Fruit fly (Drosophila melanogaster) whole organism, embryonic: ENCODE results near the gene CG14684.

ENCODE experiments used
- B-H1 ChIP-seq: fragments of 200-800 bp; sonication (Bioruptor generic); IDR thresholded peaks from 3 replicates; pipeline ENCODE4 v1.3.6; 2022; ENCODE audit warnings: missing biosample characterization, missing genetic modification characterization
- B-H2 ChIP-seq: fragments of 200-800 bp; sonication (Bioruptor generic); optimal IDR thresholded peaks from 2 replicates; lab custom pipeline; 2018; ENCODE audit warnings: missing biosample characterization, mild to moderate bottlenecking, missing genetic modification characterization
- Blimp-1 ChIP-seq: fragments of 200-800 bp; sonication (Bioruptor generic); optimal IDR thresholded peaks from 3 replicates; lab custom pipeline; 2018; ENCODE audit warnings: missing biosample characterization, missing genetic modification characterization, mild to moderate bottlenecking, moderate library complexity, missing genetic modification reagents
- CG10366 ChIP-seq: fragments of 200-800 bp; sonication (Bioruptor generic); IDR thresholded peaks from 2 replicates; pipeline ENCODE4 v1.3.6; 2022; ENCODE audit warnings: missing biosample characterization, missing genetic modification characterization
- CG10431 ChIP-seq: fragments of 200-800 bp; sonication (Bioruptor generic); optimal IDR thresholded peaks from 3 replicates; lab custom pipeline; 2018; ENCODE audit warnings: missing biosample characterization, mild to moderate bottlenecking, missing genetic modification characterization
- CG10979 ChIP-seq: fragments of 200-800 bp; sonication (Bioruptor generic); optimal IDR thresholded peaks from 2 replicates; lab custom pipeline; 2018; ENCODE audit warnings: missing biosample characterization, mild to moderate bottlenecking, missing genetic modification characterization, moderate library complexity
- CG12236 ChIP-seq: fragments of 200-800 bp; sonication (Bioruptor generic); optimal IDR thresholded peaks from 2 replicates; lab custom pipeline; 2016; ENCODE audit warnings: missing biosample characterization, missing genetic modification characterization
- CG13123 ChIP-seq: fragments of 200-800 bp; sonication (Bioruptor generic); optimal IDR thresholded peaks from 2 replicates; lab custom pipeline; 2016; ENCODE audit warnings: missing biosample characterization, missing genetic modification characterization
- CG14050 ChIP-seq: fragments of 200-800 bp; sonication (Bioruptor generic); IDR thresholded peaks from 3 replicates; pipeline ENCODE4 v1.3.6; 2022; ENCODE audit warnings: missing biosample characterization, missing genetic modification characterization
- CG16813 ChIP-seq: fragments of 200-800 bp; sonication (Bioruptor generic); IDR thresholded peaks from 3 replicates; pipeline ENCODE4 v1.3.6; 2022; ENCODE audit warnings: missing biosample characterization, missing genetic modification characterization; ENCODE audit not compliant: partially characterized antibody
- CG16815 ChIP-seq: fragments of 200-800 bp; sonication (Bioruptor generic); optimal IDR thresholded peaks from 3 replicates; lab custom pipeline; 2017; ENCODE audit warnings: missing biosample characterization, mild to moderate bottlenecking, missing genetic modification characterization
- CG18599 ChIP-seq: fragments of 200-800 bp; sonication (Bioruptor generic); optimal IDR thresholded peaks from 3 replicates; lab custom pipeline; 2017; ENCODE audit warnings: missing biosample characterization, missing genetic modification characterization, mild to moderate bottlenecking, moderate library complexity, missing genetic modification reagents
- CG4404 ChIP-seq: fragments of 200-800 bp; sonication (Bioruptor generic); IDR thresholded peaks from 2 replicates; pipeline ENCODE4 v1.3.6; 2022; ENCODE audit warnings: missing biosample characterization, missing genetic modification characterization
- CG4854 ChIP-seq: fragments of 200-800 bp; sonication (Bioruptor generic); optimal IDR thresholded peaks from 2 replicates; lab custom pipeline; 2016; ENCODE audit warnings: missing biosample characterization, missing genetic modification characterization, inconsistent platforms
- CG6765 ChIP-seq: fragments of 200-800 bp; sonication (Bioruptor generic); optimal IDR thresholded peaks from 3 replicates; lab custom pipeline; 2017; ENCODE audit warnings: missing biosample characterization, mild to moderate bottlenecking, missing genetic modification characterization
- CG7357 ChIP-seq: fragments of 200-800 bp; sonication (Bioruptor generic); IDR thresholded peaks from 3 replicates; pipeline ENCODE4 v1.3.6; 2022; ENCODE audit warnings: missing biosample characterization, missing genetic modification characterization
- CG7963 ChIP-seq: fragments of 200-800 bp; sonication (Bioruptor generic); IDR thresholded peaks from 3 replicates; pipeline ENCODE4 v1.3.6; 2022; ENCODE audit warnings: missing biosample characterization, missing genetic modification characterization; ENCODE audit not compliant: partially characterized antibody
- CG8478 ChIP-seq: fragments of >200 bp; optimal IDR thresholded peaks from 2 replicates; lab custom pipeline; 2018
- CG8944 ChIP-seq: fragments of 200-800 bp; sonication (Bioruptor generic); optimal IDR thresholded peaks from 3 replicates; lab custom pipeline; 2016; ENCODE audit warnings: missing biosample characterization, missing genetic modification characterization
- CTCF ChIP-seq: fragments of 200-800 bp; sonication (Bioruptor generic); optimal IDR thresholded peaks from 2 replicates; lab custom pipeline; 2017; ENCODE audit warnings: missing biosample characterization, mild to moderate bottlenecking, missing genetic modification characterization, moderate library complexity
- CoRest ChIP-seq: fragments of 200-800 bp; sonication (Bioruptor generic); optimal IDR thresholded peaks from 3 replicates; lab custom pipeline; 2018; ENCODE audit warnings: missing biosample characterization, mild to moderate bottlenecking, missing genetic modification characterization, moderate library complexity
- Dbx ChIP-seq: fragments of 200-800 bp; sonication (Bioruptor generic); IDR thresholded peaks from 3 replicates; pipeline ENCODE4 v1.3.6; 2022; ENCODE audit warnings: missing biosample characterization, missing genetic modification characterization
- Dek ChIP-seq: fragments of 200-800 bp; sonication (Bioruptor generic); optimal IDR thresholded peaks from 3 replicates; lab custom pipeline; 2019; ENCODE audit warnings: missing biosample characterization, mild to moderate bottlenecking, missing genetic modification characterization, moderate library complexity
- Dfd ChIP-seq, 2 experiments: fragments of >200 bp; optimal IDR thresholded peaks; 2 replicates each; lab custom pipeline; 2017; ENCODE audit warnings: missing biosample characterization in 2 of 2, missing genetic modification characterization in 2 of 2
- Dref ChIP-seq: fragments of 200-800 bp; sonication (Bioruptor generic); IDR thresholded peaks from 2 replicates; pipeline ENCODE4 v1.3.6; 2022; ENCODE audit warnings: missing biosample characterization, missing genetic modification characterization
- ERR ChIP-seq: fragments of 200-800 bp; sonication (Bioruptor generic); optimal IDR thresholded peaks from 2 replicates; lab custom pipeline; 2016; ENCODE audit warnings: missing biosample characterization, missing genetic modification characterization
- HmgZ ChIP-seq: fragments of 200-800 bp; sonication (Bioruptor generic); optimal IDR thresholded peaks from 2 replicates; lab custom pipeline; 2018; ENCODE audit warnings: missing biosample characterization, mild to moderate bottlenecking, missing genetic modification characterization
- Nf-YC ChIP-seq: fragments of 200-800 bp; optimal IDR thresholded peaks from 3 replicates; lab custom pipeline; 2019; ENCODE audit warnings: missing biosample characterization, mild to moderate bottlenecking, missing genetic modification characterization, moderate library complexity
- NfI ChIP-seq: fragments of 200-800 bp; sonication (Bioruptor generic); optimal IDR thresholded peaks from 3 replicates; lab custom pipeline; 2018; ENCODE audit warnings: missing biosample characterization, mild to moderate bottlenecking, missing genetic modification characterization, moderate library complexity
- Rfx ChIP-seq: fragments of 200-800 bp; sonication (Bioruptor generic); IDR thresholded peaks from 2 replicates; pipeline ENCODE4 v1.3.6; 2022; ENCODE audit warnings: missing biosample characterization, missing genetic modification characterization
- Scr ChIP-seq: fragments of 200-800 bp; sonication (Bioruptor generic); IDR thresholded peaks from 2 replicates; pipeline ENCODE4 v1.3.6; 2022; ENCODE audit warnings: missing biosample characterization, missing genetic modification characterization; ENCODE audit not compliant: partially characterized antibody
- Tbp ChIP-seq: fragments of >200 bp; optimal IDR thresholded peaks from 2 replicates; lab custom pipeline; 2018; ENCODE audit warnings: missing biosample characterization, missing genetic modification characterization
- Vsx1 ChIP-seq: fragments of 200-800 bp; sonication (Bioruptor generic); optimal IDR thresholded peaks from 2 replicates; lab custom pipeline; 2017; ENCODE audit warnings: missing biosample characterization, mild to moderate bottlenecking, missing genetic modification characterization, missing genetic modification reagents
- Xrp1 ChIP-seq: fragments of 200-800 bp; sonication (Bioruptor generic); IDR thresholded peaks from 2 replicates; pipeline ENCODE4 v1.3.6; 2022; ENCODE audit warnings: missing biosample characterization, missing genetic modification characterization
- ase ChIP-seq: fragments of 200-800 bp; sonication (Bioruptor generic); IDR thresholded peaks from 3 replicates; pipeline ENCODE4 v1.3.6; 2022; ENCODE audit warnings: missing biosample characterization, missing genetic modification characterization
- cad ChIP-seq: fragments of >200 bp; optimal IDR thresholded peaks from 2 replicates; lab custom pipeline; 2017; ENCODE audit warnings: missing biosample characterization, missing genetic modification characterization
- ci ChIP-seq: fragments of 200-800 bp; sonication (Bioruptor generic); IDR thresholded peaks from 3 replicates; pipeline ENCODE4 v1.3.6; 2022; ENCODE audit warnings: missing biosample characterization, missing genetic modification characterization
- crol ChIP-seq: fragments of 200-800 bp; sonication (Bioruptor generic); IDR thresholded peaks from 2 replicates; pipeline ENCODE4 v1.3.6; 2022; ENCODE audit warnings: missing biosample characterization, missing genetic modification characterization
- emc ChIP-seq: fragments of 200-800 bp; sonication (Bioruptor generic); optimal IDR thresholded peaks from 2 replicates; lab custom pipeline; 2016; ENCODE audit warnings: missing biosample characterization, missing genetic modification characterization
- ftz-f1 ChIP-seq: fragments of 200-800 bp; sonication (Bioruptor generic); optimal IDR thresholded peaks from 2 replicates; lab custom pipeline; 2016; ENCODE audit warnings: missing biosample characterization, missing genetic modification characterization
- jumu ChIP-seq: fragments of 200-800 bp; sonication (Bioruptor generic); optimal IDR thresholded peaks from 3 replicates; lab custom pipeline; 2016; ENCODE audit warnings: missing biosample characterization, missing genetic modification characterization
- kah ChIP-seq: fragments of 200-800 bp; sonication (Bioruptor generic); optimal IDR thresholded peaks from 2 replicates; lab custom pipeline; 2018; ENCODE audit warnings: missing biosample characterization, mild to moderate bottlenecking, missing genetic modification characterization
- p53 ChIP-seq: fragments of 200-800 bp; sonication (Bioruptor generic); optimal IDR thresholded peaks from 2 replicates; lab custom pipeline; 2016; ENCODE audit warnings: missing biosample characterization, missing genetic modification characterization
- pb ChIP-seq: fragments of 200-800 bp; sonication (Bioruptor generic); optimal IDR thresholded peaks from 3 replicates; lab custom pipeline; 2016; ENCODE audit warnings: missing biosample characterization, missing genetic modification characterization
- pita ChIP-seq: fragments of 200-800 bp; sonication (Bioruptor generic); optimal IDR thresholded peaks from 2 replicates; lab custom pipeline; 2017; ENCODE audit warnings: missing biosample characterization, mild to moderate bottlenecking, missing genetic modification characterization
- psq ChIP-seq: fragments of 200-800 bp; sonication (Bioruptor generic); optimal IDR thresholded peaks from 2 replicates; lab custom pipeline; 2017; ENCODE audit warnings: missing biosample characterization, missing genetic modification characterization
- seq ChIP-seq: fragments of 200-800 bp; sonication (Bioruptor generic); IDR thresholded peaks from 2 replicates; pipeline ENCODE4 v1.3.6; 2022; ENCODE audit warnings: missing biosample characterization, missing genetic modification characterization
- so ChIP-seq: fragments of 200-800 bp; sonication (Bioruptor generic); IDR thresholded peaks from 3 replicates; pipeline ENCODE4 v1.3.6; 2022; ENCODE audit warnings: missing biosample characterization, missing genetic modification characterization
- stwl ChIP-seq: fragments of 200-800 bp; sonication (Bioruptor generic); optimal IDR thresholded peaks from 3 replicates; lab custom pipeline; 2018; ENCODE audit warnings: missing biosample characterization, mild to moderate bottlenecking, missing genetic modification characterization, moderate library complexity
- tgo ChIP-seq: fragments of 200-800 bp; sonication (Bioruptor generic); IDR thresholded peaks from 3 replicates; pipeline ENCODE4 v1.3.6; 2022; ENCODE audit warnings: missing biosample characterization, missing genetic modification characterization
- toy ChIP-seq: fragments of 200-800 bp; sonication (Bioruptor generic); IDR thresholded peaks from 2 replicates; pipeline ENCODE4 v1.3.6; 2022; ENCODE audit warnings: missing biosample characterization, missing genetic modification characterization
- twi ChIP-seq: fragments of 200-800 bp; optimal IDR thresholded peaks from 2 replicates; lab custom pipeline; 2019; ENCODE audit warnings: missing biosample characterization, mild to moderate bottlenecking, missing genetic modification characterization, moderate library complexity
- wek ChIP-seq: fragments of 200-800 bp; sonication (Bioruptor generic); optimal IDR thresholded peaks from 3 replicates; lab custom pipeline; 2018; ENCODE audit warnings: missing biosample characterization, mild to moderate bottlenecking, missing genetic modification characterization, moderate library complexity

CG14684 gene

DNA sequence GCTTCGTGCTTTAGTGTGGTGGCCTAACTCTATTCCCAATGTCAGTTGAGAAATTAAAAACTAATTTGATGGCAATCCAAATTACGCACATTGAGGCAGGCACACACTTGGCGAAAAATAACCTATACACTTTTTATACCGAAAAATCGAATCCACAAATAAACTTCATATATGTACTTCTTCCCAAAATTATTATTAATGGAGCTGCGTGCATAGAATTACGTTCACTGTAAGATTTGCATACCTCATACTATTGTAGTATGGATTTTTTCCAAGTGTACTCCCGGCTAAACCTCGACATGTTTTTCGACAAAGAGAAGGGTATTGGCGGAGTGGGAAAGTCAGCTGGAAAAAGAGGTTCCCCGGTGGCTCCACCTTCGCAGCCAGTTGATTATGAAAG is 22.5 kb upstream of the CG14684 start (continued):
- peak; percentile 59 for TF ChIP-seq kah (GFP tag; lab: Kevin White, UChicago)
- no peak for TF ChIP-seq CG16813 (GFP tag; lab: Robert Waterston, UW)
- no peak for TF ChIP-seq CG7963 (GFP tag; lab: Robert Waterston, UW)
- peak; percentile 74 for TF ChIP-seq Blimp-1
- no peak for TF ChIP-seq emc (GFP tag; lab: Kevin White, UChicago)
- TF ChIP-seq ase (GFP tag; lab: Robert Waterston, UW): 0 out of 3 replicates have a peak, but pooled peaks have one; percentile 64
- TF ChIP-seq Dref (GFP tag; lab: Robert Waterston, UW): no peak
- peak; percentile 58; the same call in 2 of the 3 replicates for TF ChIP-seq CG14050 (GFP tag; lab: Robert Waterston, UW)
- TF ChIP-seq psq: peak; percentile 10
- TF ChIP-seq NfI (GFP tag; lab: Kevin White, UChicago): peak; percentile 45
- TF ChIP-seq CG18599: peak; percentile 60
- no peak for TF ChIP-seq pb (GFP tag; lab: Kevin White, UChicago)
- peak; percentile 45; the same call in 1 of the 2 replicates for TF ChIP-seq seq (GFP tag; lab: Robert Waterston, UW)
- peak; percentile 75 for TF ChIP-seq Xrp1 (GFP tag; lab: Robert Waterston, UW)
- TF ChIP-seq CG10979: peak; percentile 56
- peak; percentile 48; the same call in 2 of the 3 replicates for TF ChIP-seq B-H1 (GFP tag; lab: Robert Waterston, UW)
- peak; percentile 70 for TF ChIP-seq tgo (GFP tag; lab: Robert Waterston, UW)
- no peak for TF ChIP-seq cad (GFP tag; lab: Kevin White, UChicago)
- 0 out of 3 replicates have a peak, but pooled peaks have one; percentile 17 for TF ChIP-seq CG7357
- TF ChIP-seq toy (GFP tag; lab: Robert Waterston, UW): no peak
- peak; percentile 19 for TF ChIP-seq CTCF
- peak; percentile 13 for TF ChIP-seq Vsx1
- TF ChIP-seq jumu (GFP tag; lab: Kevin White, UChicago): peak; percentile 72
- peak; percentile 35 for TF ChIP-seq ERR (GFP tag; lab: Kevin White, UChicago)
- no peak for TF ChIP-seq Dfd (GFP tag; optimal IDR thresholded peaks at IDR 0.05; lab: Kevin White, UChicago)
- peak; percentile 35 for TF ChIP-seq Nf-YC
- TF ChIP-seq CG16815: no peak
- no peak for TF ChIP-seq CG4404 (GFP tag; lab: Robert Waterston, UW)
- no peak for TF ChIP-seq HmgZ (tag; lab: Kevin White, UChicago)
- TF ChIP-seq CG10431 (GFP tag; lab: Kevin White, UChicago): no peak
- peak; percentile 49 for TF ChIP-seq Dek (tag; lab: Kevin White, UChicago)
- no peak for TF ChIP-seq CG8478 (lab: Kevin White, UChicago)
- no peak for TF ChIP-seq Dbx (GFP tag; lab: Robert Waterston, UW)
- no peak for TF ChIP-seq stwl (tag; lab: Kevin White, UChicago)
- TF ChIP-seq p53: peak; percentile 39
- no peak for TF ChIP-seq CG12236 (GFP tag; lab: Kevin White, UChicago)
- peak; percentile 55 for TF ChIP-seq CG8944
- TF ChIP-seq ci (GFP tag; lab: Robert Waterston, UW): peak; percentile 88
- no peak for TF ChIP-seq twi
- peak; percentile 56 for TF ChIP-seq Rfx (GFP tag; lab: Robert Waterston, UW)
- peak; percentile 78 for TF ChIP-seq CG10366 (GFP tag; lab: Robert Waterston, UW)
- TF ChIP-seq crol (GFP tag; lab: Robert Waterston, UW): peak; percentile 35; the same call in 1 of the 2 replicates
- peak; percentile 62; the same call in 1 of the 3 replicates for TF ChIP-seq so (GFP tag; lab: Robert Waterston, UW)
- TF ChIP-seq ftz-f1 (GFP tag; lab: Kevin White, UChicago): no peak
- peak; percentile 13 for TF ChIP-seq wek (GFP tag; lab: Kevin White, UChicago)
- no peak for TF ChIP-seq Tbp (GFP tag; lab: Kevin White, UChicago)
- TF ChIP-seq CG4854 (GFP tag; lab: Kevin White, UChicago): no peak
- peak; percentile 59 for TF ChIP-seq CoRest
- no peak for TF ChIP-seq pita (GFP tag; lab: Kevin White, UChicago)
- no peak for TF ChIP-seq Scr (GFP tag; lab: Robert Waterston, UW)
- no peak for TF ChIP-seq CG6765 (GFP tag; lab: Kevin White, UChicago)
- no peak for TF ChIP-seq B-H2
- TF ChIP-seq CG13123 (GFP tag; lab: Kevin White, UChicago): peak; percentile 10
